Fruit fly (Drosophila melanogaster) whole organism, wandering third instar larva: ENCODE measurements around the gene CG1288.

Experiments used
- CG32264 ChIP-seq: fragments of 200-800 bp; sonication (Bioruptor generic); optimal IDR thresholded peaks from 2 replicates; lab custom pipeline; 2016; ENCODE audit warnings: missing biosample characterization, missing genetic modification characterization
- CG9705 ChIP-seq: fragments of 200-800 bp; sonication (Bioruptor generic); optimal IDR thresholded peaks from 2 replicates; lab custom pipeline; 2018; ENCODE audit warnings: missing biosample characterization, mild to moderate bottlenecking, missing genetic modification characterization
- CrebA ChIP-seq: fragments of 200-800 bp; sonication (Bioruptor generic); optimal IDR thresholded peaks from 2 replicates; lab custom pipeline; 2016; ENCODE audit warnings: missing biosample characterization, mild to moderate bottlenecking, missing genetic modification characterization, borderline replicate concordance
- Dfd ChIP-seq: fragments of >200 bp; optimal IDR thresholded peaks from 2 replicates; lab custom pipeline; 2017; ENCODE audit warnings: missing biosample characterization, missing genetic modification characterization
- Dif ChIP-seq: fragments of 200-275, 200-300 bp; sonication (Bioruptor generic); optimal IDR thresholded peaks from 2 replicates; lab custom pipeline; 2018; ENCODE audit warnings: missing biosample characterization, missing genetic modification characterization; ENCODE audit not compliant: partially characterized antibody
- GATAd ChIP-seq: sonication (Bioruptor generic); optimal IDR thresholded peaks from 2 replicates; lab custom pipeline; 2016; ENCODE audit warnings: missing biosample characterization, missing genetic modification characterization
- HLH106 ChIP-seq: fragments of 200-800 bp; optimal IDR thresholded peaks from 3 replicates; lab custom pipeline; 2019; ENCODE audit warnings: missing biosample characterization, mild to moderate bottlenecking, missing genetic modification characterization, moderate library complexity
- Hnf4 ChIP-seq: fragments of 200-800 bp; sonication (Bioruptor generic); optimal IDR thresholded peaks from 2 replicates; lab custom pipeline; 2016; ENCODE audit warnings: missing biosample characterization, mild to moderate bottlenecking, missing genetic modification characterization
- Hr83 ChIP-seq: fragments of 200-300 bp; sonication (Bioruptor generic); optimal IDR thresholded peaks from 2 replicates; lab custom pipeline; 2016; ENCODE audit warnings: missing biosample characterization, mild to moderate bottlenecking, missing genetic modification characterization, moderate library complexity; ENCODE audit not compliant: poor library complexity, severe bottlenecking
- Jra ChIP-seq: sonication (Bioruptor generic); optimal IDR thresholded peaks from 2 replicates; lab custom pipeline; 2016; ENCODE audit warnings: missing biosample characterization, missing genetic modification characterization
- Myc ChIP-seq: fragments of >200 bp; optimal IDR thresholded peaks from 2 replicates; lab custom pipeline; 2017
- N ChIP-seq: fragments of >200 bp; optimal IDR thresholded peaks from 2 replicates; lab custom pipeline; 2018; ENCODE audit warnings: missing biosample characterization, missing external identifiers, missing genetic modification characterization
- OdsH ChIP-seq: fragments of 200-800 bp; sonication (Bioruptor generic); optimal IDR thresholded peaks from 2 replicates; lab custom pipeline; 2016; ENCODE audit warnings: missing biosample characterization, mild to moderate bottlenecking, missing genetic modification characterization
- Rel ChIP-seq, 2 experiments: fragments of 200-800 bp; sonication (Bioruptor generic) in 1 of 2; optimal IDR thresholded peaks; 2 replicates in 1 of 2; 3 replicates in 1 of 2; lab custom pipeline; 2016 to 2019; ENCODE audit warnings: mild to moderate bottlenecking in 2 of 2, missing biosample characterization in 2 of 2, missing genetic modification characterization in 2 of 2, moderate library complexity in 1 of 2
- Sp1 ChIP-seq: fragments of 200-800 bp; sonication (Bioruptor generic); optimal IDR thresholded peaks from 3 replicates; lab custom pipeline; 2019; ENCODE audit warnings: missing biosample characterization, mild to moderate bottlenecking, missing genetic modification characterization, moderate library complexity
- Vsx2 ChIP-seq: fragments of 200-300, 225-300 bp; sonication (Bioruptor generic); optimal IDR thresholded peaks from 2 replicates; lab custom pipeline; 2018; ENCODE audit warnings: missing biosample characterization, missing genetic modification characterization; ENCODE audit not compliant: partially characterized antibody
- br ChIP-seq: fragments of 200-800 bp; sonication (Bioruptor generic); optimal IDR thresholded peaks from 2 replicates; lab custom pipeline; 2016; ENCODE audit warnings: missing biosample characterization, missing genetic modification characterization
- brk ChIP-seq: fragments of 200-800 bp; sonication (Bioruptor generic); optimal IDR thresholded peaks from 2 replicates; lab custom pipeline; 2016; ENCODE audit warnings: missing biosample characterization, mild to moderate bottlenecking, missing genetic modification characterization
- dmrt93B ChIP-seq: fragments of 200-800 bp; sonication (Bioruptor generic); optimal IDR thresholded peaks from 2 replicates; lab custom pipeline; 2018; ENCODE audit warnings: missing biosample characterization, mild to moderate bottlenecking, missing genetic modification characterization
- dsf ChIP-seq: sonication (Bioruptor generic); optimal IDR thresholded peaks from 2 replicates; lab custom pipeline; 2016; ENCODE audit warnings: missing biosample characterization, missing genetic modification characterization, borderline replicate concordance
- ey ChIP-seq: fragments of 200-800 bp; sonication (Bioruptor generic); optimal IDR thresholded peaks from 2 replicates; lab custom pipeline; 2016; ENCODE audit warnings: missing biosample characterization, missing genetic modification characterization
- foxo ChIP-seq, 2 experiments: fragments of 200-800 bp; sonication (Bioruptor generic); optimal IDR thresholded peaks; 2 replicates in 1 of 2; 3 replicates in 1 of 2; lab custom pipeline; 2016 to 2017; ENCODE audit warnings: missing biosample characterization in 2 of 2, missing genetic modification characterization in 2 of 2
- fru ChIP-seq: fragments of 200-800 bp; sonication (Bioruptor generic); optimal IDR thresholded peaks from 3 replicates; lab custom pipeline; 2016; ENCODE audit warnings: missing biosample characterization, mild to moderate bottlenecking, missing genetic modification characterization
- h ChIP-seq: fragments of 200-800 bp; sonication (Bioruptor generic); optimal IDR thresholded peaks from 3 replicates; lab custom pipeline; 2016; ENCODE audit warnings: missing biosample characterization, mild to moderate bottlenecking, missing genetic modification characterization
- lola ChIP-seq: fragments of >200 bp; optimal IDR thresholded peaks from 2 replicates; lab custom pipeline; 2017; ENCODE audit warnings: missing biosample characterization, missing genetic modification characterization
- pan ChIP-seq: fragments of >200 bp; optimal IDR thresholded peaks from 2 replicates; lab custom pipeline; 2017
- psq ChIP-seq: fragments of 200-800 bp; sonication (Bioruptor generic); optimal IDR thresholded peaks from 3 replicates; lab custom pipeline; 2017; ENCODE audit warnings: missing biosample characterization, mild to moderate bottlenecking, missing genetic modification characterization, moderate library complexity
- rgr ChIP-seq: fragments of 200-800 bp; sonication (Bioruptor generic); optimal IDR thresholded peaks from 3 replicates; lab custom pipeline; 2016; ENCODE audit warnings: missing biosample characterization, mild to moderate bottlenecking, missing genetic modification characterization
- sage ChIP-seq: fragments of 200-800 bp; sonication (Bioruptor generic); optimal IDR thresholded peaks from 2 replicates; lab custom pipeline; 2016; ENCODE audit warnings: missing biosample characterization, mild to moderate bottlenecking, missing genetic modification characterization
- sv ChIP-seq: fragments of 200-800 bp; sonication (Bioruptor generic); optimal IDR thresholded peaks from 3 replicates; lab custom pipeline; 2016; ENCODE audit warnings: missing biosample characterization, missing genetic modification characterization
- tai ChIP-seq: sonication (Bioruptor generic); optimal IDR thresholded peaks from 2 replicates; lab custom pipeline; 2016; ENCODE audit warnings: missing biosample characterization, missing genetic modification characterization
- usp ChIP-seq: fragments of >200 bp; optimal IDR thresholded peaks from 2 replicates; lab custom pipeline; 2017; ENCODE audit warnings: missing biosample characterization, missing genetic modification characterization
- woc ChIP-seq: sonication (Bioruptor generic); optimal IDR thresholded peaks from 2 replicates; lab custom pipeline; 2016; ENCODE audit warnings: missing biosample characterization, mild to moderate bottlenecking, missing genetic modification characterization

Gene CG1288

dm6 chr3R:7208331-7208730 is at the start of gene CG1288:
TSS of gene CG1288 (minus strand) at chr3R:7208431.
- no peak for TF ChIP-seq fru (GFP tag; lab: Kevin White, UChicago)
- no peak for TF ChIP-seq Dfd (GFP tag; lab: Kevin White, UChicago)

dm6 chr3R:7251857-7252256 is 43.6 kb upstream of the CG1288 start, which contains the start of gene Obp84a:
TSS of gene Obp84a (minus strand) at chr3R:7251957.
- TF ChIP-seq ey (GFP tag; lab: Kevin White, UChicago) (no peak), OdsH (GFP tag; lab: Kevin White, UChicago) (no peak), pan (lab: Kevin White, UChicago) (no peak), sv (GFP tag; lab: Kevin White, UChicago) (no peak), Dfd (GFP tag; lab: Kevin White, UChicago) (no peak), brk (GFP tag; lab: Kevin White, UChicago) (no peak)

dm6 chr3R:7249460-7249859 is 41.2 kb upstream of the CG1288 start, which contains the start of the genes CG1227 and Dtwd2:
TSS of gene CG1227 (minus strand) at chr3R:7249738.
TSS of gene Dtwd2 (plus strand) at chr3R:7249795.
- no peak for TF ChIP-seq Myc (lab: Kevin White, UChicago)
- peak; percentile 57 for TF ChIP-seq CrebA
- peak; percentile 81 for TF ChIP-seq psq (GFP tag; lab: Kevin White, UChicago)
- peak; percentile 70 for TF ChIP-seq CG32264
- no peak for TF ChIP-seq Dif (GFP tag; lab: Kevin White, UChicago)
- no peak for TF ChIP-seq Vsx2 (GFP tag; lab: Kevin White, UChicago)
- TF ChIP-seq br (GFP tag; lab: Kevin White, UChicago): peak; percentile 84
- TF ChIP-seq Jra (GFP tag; lab: Kevin White, UChicago): peak; percentile 67
- TF ChIP-seq fru (GFP tag; lab: Kevin White, UChicago): peak; percentile 88
- TF ChIP-seq Hr83 (GFP tag; lab: Kevin White, UChicago): peak; percentile 9
- TF ChIP-seq pan (lab: Kevin White, UChicago): no peak
- TF ChIP-seq brk (GFP tag; lab: Kevin White, UChicago): peak; percentile 95
- TF ChIP-seq dsf (GFP tag; lab: Kevin White, UChicago): peak; percentile 70
- no peak for TF ChIP-seq tai (GFP tag; lab: Kevin White, UChicago)
- TF ChIP-seq lola (GFP tag; lab: Kevin White, UChicago): no peak
- peak; percentile 53 for TF ChIP-seq GATAd (GFP tag; lab: Kevin White, UChicago)
- peak; percentile 73 for TF ChIP-seq sv (GFP tag; lab: Kevin White, UChicago)
- peak; percentile 98 for TF ChIP-seq Sp1 (GFP tag; lab: Kevin White, UChicago)
- TF ChIP-seq CG9705 (GFP tag; lab: Kevin White, UChicago): peak; percentile 96
- no peak for TF ChIP-seq usp (GFP tag; lab: Kevin White, UChicago)
- TF ChIP-seq woc: peak; percentile 82
- TF ChIP-seq foxo (GFP tag; optimal IDR thresholded peaks at IDR 0.05; lab: Kevin White, UChicago): peak; percentile 7 to 93
- peak; percentile 88 for TF ChIP-seq dmrt93B (GFP tag; lab: Kevin White, UChicago)
- TF ChIP-seq rgr (GFP tag; lab: Kevin White, UChicago): peak; percentile 97
- peak; percentile 79 for TF ChIP-seq sage
- TF ChIP-seq OdsH (GFP tag; lab: Kevin White, UChicago): peak; percentile 95
- no peak for TF ChIP-seq N
- TF ChIP-seq ey (GFP tag; lab: Kevin White, UChicago): peak; percentile 83
- TF ChIP-seq Rel (GFP tag; optimal IDR thresholded peaks at IDR 0.05; lab: Kevin White, UChicago): peak; percentile 50
- peak; percentile 90 for TF ChIP-seq Rel (tag; optimal IDR thresholded peaks at IDR 0.05; lab: Kevin White, UChicago)
- peak; percentile 88 for TF ChIP-seq Hnf4 (GFP tag; lab: Kevin White, UChicago)
- no peak for TF ChIP-seq Dfd (GFP tag; lab: Kevin White, UChicago)
- peak; percentile 98 for TF ChIP-seq HLH106 (tag; lab: Kevin White, UChicago)
- TF ChIP-seq h (GFP tag; lab: Kevin White, UChicago): peak; percentile 93

dm6 chr3R:7246889-7247288 is 38.7 kb upstream of the CG1288 start, which contains the start of the genes Noc3 and CG10053:
TSS of gene Noc3 (minus strand) at chr3R:7246969.
TSS of gene CG10053 (plus strand) at chr3R:7247090.
- TF ChIP-seq Myc (lab: Kevin White, UChicago): peak; percentile 60
- TF ChIP-seq CG9705 (GFP tag; lab: Kevin White, UChicago): no peak
